Fruit fly (Drosophila melanogaster): Measurements from ENCODE around the gene CG33253.

CG33253 gene

dm6 chrX:19172955-19173354, 10.3 kb upstream of the CG33253 start (continued):
- TF ChIP-seq Antp (GFP tag; optimal IDR thresholded peaks at IDR 0.05): peak; percentile 19
- TF ChIP-seq Fer1 (GFP tag; optimal IDR thresholded peaks at IDR 0.05): no peak
- no peak for TF ChIP-seq CG13123 (GFP tag; optimal IDR thresholded peaks at IDR 0.05)
- TF ChIP-seq Elba2 (GFP tag; optimal IDR thresholded peaks at IDR 0.05): no peak
- no peak for TF ChIP-seq Nf-YC (tag; optimal IDR thresholded peaks at IDR 0.05)
- peak; percentile 73 for TF ChIP-seq Med (GFP tag)
- TF ChIP-seq CG4404 (GFP tag; IDR thresholded peaks at IDR 0.05): no peak
- no peak for TF ChIP-seq pb (GFP tag; optimal IDR thresholded peaks at IDR 0.05)
- 0 out of 2 replicates have a peak, but pooled peaks have one; percentile 8 for TF ChIP-seq Adf1 (GFP tag; IDR thresholded peaks at IDR 0.05)
- TF ChIP-seq MTF-1 (GFP tag; optimal IDR thresholded peaks at IDR 0.05; ENCODE audit: borderline replicate concordance): no peak
- no peak for TF ChIP-seq shn (GFP tag; optimal IDR thresholded peaks at IDR 0.05)
- no peak for TF ChIP-seq Atf6 (GFP tag; IDR thresholded peaks at IDR 0.05)
- TF ChIP-seq CG7928 (GFP tag; optimal IDR thresholded peaks at IDR 0.05): no peak
- no peak for TF ChIP-seq CG3847 (GFP tag; IDR thresholded peaks at IDR 0.05)
- TF ChIP-seq prd (optimal IDR thresholded peaks at IDR 0.05): no peak
- peak; percentile 52; the same call in 1 of the 3 replicates for TF ChIP-seq prd (GFP tag; IDR thresholded peaks at IDR 0.05)
- no peak for TF ChIP-seq Kr (GFP tag; optimal IDR thresholded peaks at IDR 0.05)
- TF ChIP-seq zfh1 (GFP tag; IDR thresholded peaks at IDR 0.05): 0 out of 3 replicates have a peak, but pooled peaks have one; percentile 18
- no peak for TF ChIP-seq HmgD (GFP tag; optimal IDR thresholded peaks at IDR 0.05)
- TF ChIP-seq az2 (GFP tag; optimal IDR thresholded peaks at IDR 0.05): peak; percentile 9
- no peak for TF ChIP-seq CG31365 (tag; optimal IDR thresholded peaks at IDR 0.05)
- TF ChIP-seq row (GFP tag; IDR thresholded peaks at IDR 0.05): peak; percentile 40; the same call in 1 of the 3 replicates
- peak; percentile 35 for TF ChIP-seq CG11504 (tag; optimal IDR thresholded peaks at IDR 0.05)
- peak; percentile 6 for TF ChIP-seq CG12391 (tag; optimal IDR thresholded peaks at IDR 0.05)
- no peak for TF ChIP-seq CG5953 (GFP tag; IDR thresholded peaks at IDR 0.05)
- no peak for TF ChIP-seq Hr3 (GFP tag; optimal IDR thresholded peaks at IDR 0.05)
- no peak for TF ChIP-seq CG17612 (GFP tag; IDR thresholded peaks at IDR 0.05)
- no peak for TF ChIP-seq Oaz (GFP tag; IDR thresholded peaks at IDR 0.05)
- TF ChIP-seq luna (GFP tag; optimal IDR thresholded peaks at IDR 0.05): no peak
- peak; percentile 11 for TF ChIP-seq CG7839 (tag; optimal IDR thresholded peaks at IDR 0.05)
- no peak for TF ChIP-seq CG6689 (GFP tag; IDR thresholded peaks at IDR 0.05)
- no peak for TF ChIP-seq Dip2 (GFP tag; IDR thresholded peaks at IDR 0.05)
- no peak for TF ChIP-seq Trl (optimal IDR thresholded peaks at IDR 0.05)
- TF ChIP-seq Trl (GFP tag; optimal IDR thresholded peaks at IDR 0.05): no peak
- TF ChIP-seq scrt (GFP tag; optimal IDR thresholded peaks at IDR 0.05): no peak
- TF ChIP-seq gro (GFP tag; optimal IDR thresholded peaks at IDR 0.05): no peak
- no peak for TF ChIP-seq CG18262 (tag; optimal IDR thresholded peaks at IDR 0.05)
- no peak for TF ChIP-seq CG34422 (GFP tag; IDR thresholded peaks at IDR 0.05)
- TF ChIP-seq danr (GFP tag; IDR thresholded peaks at IDR 0.05): no peak
- TF ChIP-seq Hmr (GFP tag; optimal IDR thresholded peaks at IDR 0.05): no peak
- peak; percentile 5 for TF ChIP-seq Blimp-1 (GFP tag; optimal IDR thresholded peaks at IDR 0.05)
- TF ChIP-seq Doc2 (GFP tag; IDR thresholded peaks at IDR 0.05): no peak
- no peak for TF ChIP-seq Dp (GFP tag; optimal IDR thresholded peaks at IDR 0.05)
- TF ChIP-seq run (tag; optimal IDR thresholded peaks at IDR 0.05): no peak
- TF ChIP-seq Jarid2 (GFP tag; optimal IDR thresholded peaks at IDR 0.05): no peak
- TF ChIP-seq otp (GFP tag; IDR thresholded peaks at IDR 0.05): no peak
- TF ChIP-seq jumu (GFP tag; optimal IDR thresholded peaks at IDR 0.05): no peak
- TF ChIP-seq CG8290 (GFP tag; optimal IDR thresholded peaks at IDR 0.05): no peak
- TF ChIP-seq CG8290 (tag; optimal IDR thresholded peaks at IDR 0.05): peak in 1 of 2 experiments; percentile 27
- no peak for TF ChIP-seq nmo (GFP tag; optimal IDR thresholded peaks at IDR 0.05)
- no peak for TF ChIP-seq CG2678 (tag; optimal IDR thresholded peaks at IDR 0.05)

All from whole organism, embryonic.